Fruit fly (Drosophila melanogaster) whole organism: ENCODE results near the gene CG4325.
A peak's percentile ranks its signal among the peaks of the same experiment; 100 is the strongest.

Source experiments
- CG8478 ChIP-seq: fragments of >200 bp; optimal IDR thresholded peaks from 2 replicates; lab custom pipeline; 2018; ENCODE audit warnings: inconsistent platforms
- Dll ChIP-seq: fragments of >200 bp; optimal IDR thresholded peaks from 2 replicates; lab custom pipeline; 2017
- EcR ChIP-seq, 2 experiments: fragments of >200 bp; optimal IDR thresholded peaks; 2 replicates each; lab custom pipeline; 2017; ENCODE audit warnings: missing biosample characterization in 2 of 2, missing genetic modification characterization in 2 of 2, missing genetic modification reagents in 2 of 2
- pan ChIP-seq: fragments of >200 bp; optimal IDR thresholded peaks from 2 replicates; lab custom pipeline; 2017
- psq ChIP-seq: fragments of >200 bp; optimal IDR thresholded peaks from 2 replicates; lab custom pipeline; 2017
- usp ChIP-seq: fragments of >200 bp; optimal IDR thresholded peaks from 2 replicates; lab custom pipeline; 2017; ENCODE audit warnings: missing biosample characterization, missing genetic modification characterization, mixed read lengths

CG4325 gene

dm6 chrX:2071878-2072817 lies 28.5 kb upstream of the CG4325 start, which contains the start of gene Rtca:
Gene Rtca, plus strand, starts transcription at chrX:2072413.
- no peak for TF ChIP-seq psq (lab: Kevin White, UChicago)
- peak; percentile 66 for TF ChIP-seq Dll (lab: Kevin White, UChicago)

DNA sequence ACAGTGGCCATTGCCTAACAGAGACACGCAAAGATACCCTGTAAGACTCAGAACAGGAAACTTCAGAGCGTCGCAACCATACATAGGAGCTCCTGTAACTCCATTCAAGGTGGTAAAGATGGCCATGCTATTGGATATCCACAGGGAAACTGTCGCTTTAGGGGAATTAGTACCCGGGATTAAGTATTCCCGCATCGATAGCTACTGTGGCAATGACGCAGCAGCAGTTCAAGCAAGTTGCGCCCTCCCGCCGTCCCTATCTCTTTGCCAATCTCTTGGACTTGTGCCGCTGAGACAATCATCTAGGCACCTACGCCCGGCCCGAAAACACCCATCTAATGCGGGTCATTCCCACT lies 27.1 kb upstream of the CG4325 start:
- TF ChIP-seq CG8478 (lab: Kevin White, UChicago) (no peak), EcR (GFP tag; optimal IDR thresholded peaks at IDR 0.05; lab: Kevin White, UChicago) (no peak), usp (GFP tag; lab: Kevin White, UChicago) (no peak), psq (lab: Kevin White, UChicago) (no peak), Dll (lab: Kevin White, UChicago) (no peak), pan (no peak)

- TF ChIP-seq psq (lab: Kevin White, UChicago) (no peak), pan (no peak), CG8478 (lab: Kevin White, UChicago) (no peak), Dll (lab: Kevin White, UChicago) (no peak), EcR (GFP tag; optimal IDR thresholded peaks at IDR 0.05; lab: Kevin White, UChicago) (no peak), usp (GFP tag; lab: Kevin White, UChicago) (no peak)
Measured at dm6 chrX:2069787-2070707, 26.4 kb upstream of the CG4325 start.

- no peak for TF ChIP-seq psq (lab: Kevin White, UChicago)
- no peak for TF ChIP-seq CG8478 (lab: Kevin White, UChicago)
- TF ChIP-seq pan = no peak
- TF ChIP-seq EcR (GFP tag; optimal IDR thresholded peaks at IDR 0.05; lab: Kevin White, UChicago) = no peak
- TF ChIP-seq usp (GFP tag; lab: Kevin White, UChicago) = no peak
- no peak for TF ChIP-seq Dll (lab: Kevin White, UChicago)
Measured at dm6 chrX:2068292-2068691, 24.7 kb upstream of the CG4325 start, which contains the start of gene CG4194. Gene CG4194, plus strand, starts transcription at chrX:2068592.

DNA sequence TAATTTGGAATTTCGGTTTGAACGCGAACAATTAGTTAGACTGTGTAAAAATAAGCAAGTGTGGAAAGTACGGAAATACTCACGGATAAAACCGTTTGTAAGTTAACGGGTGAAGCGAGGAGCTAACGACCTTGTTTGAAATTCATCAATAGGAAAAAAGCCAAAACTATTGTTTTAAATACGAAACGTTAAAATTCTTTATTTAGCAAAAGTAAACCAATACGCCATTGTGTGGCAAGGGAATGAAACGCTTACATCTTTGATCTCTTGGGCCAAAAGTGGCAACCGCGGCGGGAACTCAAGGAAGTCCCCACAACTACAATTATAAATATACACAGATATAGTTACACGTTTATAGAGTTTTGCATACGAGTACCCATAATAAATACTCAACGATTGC lies 22.6 kb upstream of the CG4325 start, which contains the start of gene CG14054:
CG14054 (minus strand) TSS at position 101 of the 400 bp plus-strand sequence.
- no peak for TF ChIP-seq usp (GFP tag; lab: Kevin White, UChicago)
- TF ChIP-seq CG8478 (lab: Kevin White, UChicago) = no peak
- no peak for TF ChIP-seq psq (lab: Kevin White, UChicago)
- TF ChIP-seq EcR (GFP tag; optimal IDR thresholded peaks at IDR 0.05; lab: Kevin White, UChicago) = no peak
- no peak for TF ChIP-seq pan
- no peak for TF ChIP-seq Dll (lab: Kevin White, UChicago)

DNA sequence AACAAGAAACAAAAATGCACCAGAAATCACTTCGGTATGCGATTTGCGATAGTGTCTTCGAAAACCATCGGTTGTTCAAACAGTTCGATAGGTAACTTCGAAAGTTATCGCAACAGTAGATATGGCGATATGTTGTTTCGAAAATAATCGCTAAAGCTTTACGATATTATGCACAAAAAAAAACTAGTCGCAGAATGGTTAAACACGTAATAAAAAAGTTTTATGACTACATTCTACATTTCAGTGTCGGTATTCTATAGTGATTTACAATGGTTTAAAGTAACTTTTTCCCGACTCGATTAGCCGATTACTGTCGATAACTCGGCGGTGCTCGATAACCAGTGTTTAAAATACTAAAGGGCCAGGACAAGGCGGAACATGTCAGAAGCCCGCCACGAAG lies 21.5 kb upstream of the CG4325 start, which contains the start of gene CG4281:
CG4281 (minus strand) TSS at position 70 of the 400 bp plus-strand sequence.
- TF ChIP-seq CG8478 (lab: Kevin White, UChicago) (no peak), pan (no peak), usp (GFP tag; lab: Kevin White, UChicago) (no peak), psq (lab: Kevin White, UChicago) (no peak), Dll (lab: Kevin White, UChicago) (no peak), EcR (GFP tag; optimal IDR thresholded peaks at IDR 0.05; lab: Kevin White, UChicago) (no peak)

DNA sequence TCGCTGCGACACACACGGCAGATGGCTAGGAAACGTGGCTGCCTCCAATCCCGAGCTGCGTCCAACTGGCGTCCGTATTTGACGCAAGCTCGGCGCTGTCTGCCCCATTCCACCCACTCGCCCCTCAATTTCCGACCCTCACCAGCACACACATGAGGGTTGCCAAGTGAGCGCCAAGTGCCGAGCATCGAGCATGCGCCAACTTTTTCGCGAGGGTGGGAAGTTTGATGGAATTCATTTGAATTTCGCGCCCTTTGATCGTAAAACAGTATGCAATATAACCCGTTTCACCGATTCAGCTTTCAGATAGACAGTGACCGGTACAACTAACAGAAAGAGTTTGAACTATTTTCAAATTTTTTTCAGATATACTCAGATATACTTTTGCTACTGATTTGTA lies 18.2 kb upstream of the CG4325 start, which contains the start of gene Sik2:
Sik2 (minus strand) TSS at position 67 of the 400 bp plus-strand sequence.
- TF ChIP-seq Dll (lab: Kevin White, UChicago) (no peak), psq (lab: Kevin White, UChicago) (no peak), EcR (GFP tag; optimal IDR thresholded peaks at IDR 0.05; lab: Kevin White, UChicago) (no peak), pan (no peak), usp (GFP tag; lab: Kevin White, UChicago) (no peak), CG8478 (lab: Kevin White, UChicago) (no peak)

DNA sequence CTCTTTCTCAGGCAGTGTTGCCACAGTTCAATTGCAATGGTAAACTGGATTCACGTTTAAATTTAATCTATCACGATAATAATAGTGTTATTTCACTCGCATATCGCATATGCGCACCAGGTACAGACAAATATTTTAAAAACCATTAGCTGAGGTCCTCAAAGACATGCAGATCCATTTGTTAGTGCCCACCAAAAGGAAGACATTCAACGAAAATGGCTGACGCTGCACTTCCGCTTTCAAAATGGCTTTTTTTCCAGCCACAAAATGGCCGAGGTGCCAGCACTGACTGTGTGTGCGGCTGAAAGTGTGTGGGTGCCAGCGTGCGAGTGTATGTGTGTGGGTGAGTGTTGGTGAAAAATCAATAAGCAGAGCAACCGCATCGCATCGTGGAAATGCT lies 17.5 kb upstream of the CG4325 start:
- TF ChIP-seq Dll (lab: Kevin White, UChicago) (no peak), pan (no peak), EcR (GFP tag; optimal IDR thresholded peaks at IDR 0.05; lab: Kevin White, UChicago) (no peak), usp (GFP tag; lab: Kevin White, UChicago) (no peak), psq (lab: Kevin White, UChicago) (no peak), CG8478 (lab: Kevin White, UChicago) (no peak)

dm6 chrX:2050070-2050899 lies 6.7 kb upstream of the CG4325 start, which contains the start of gene moody:
Gene moody, minus strand, starts transcription at chrX:2050120.
- peak; percentile 93 for TF ChIP-seq Dll (lab: Kevin White, UChicago)
- no peak for TF ChIP-seq EcR (GFP tag; optimal IDR thresholded peaks at IDR 0.05; lab: Kevin White, UChicago)
